Fruit fly (Drosophila melanogaster) whole organism, prepupa: Measurements from ENCODE around the gene CG17107.

ENCODE experiments used
- CG3032 ChIP-seq: fragments of 200-800 bp; optimal IDR thresholded peaks from 2 replicates; lab custom pipeline; 2019; ENCODE audit warnings: missing biosample characterization, mild to moderate bottlenecking, missing genetic modification characterization, moderate library complexity
- CG6792 ChIP-seq: fragments of 200-800 bp; sonication (Bioruptor generic); optimal IDR thresholded peaks from 3 replicates; lab custom pipeline; 2016; ENCODE audit warnings: missing biosample characterization, missing genetic modification characterization
- Eip93F ChIP-seq: fragments of 200-800 bp; sonication (Bioruptor generic); optimal IDR thresholded peaks from 2 replicates; lab custom pipeline; 2016; ENCODE audit warnings: missing biosample characterization, mild to moderate bottlenecking, missing genetic modification characterization
- Hr39 ChIP-seq: fragments of 200-800 bp; sonication (Bioruptor generic); optimal IDR thresholded peaks from 2 replicates; lab custom pipeline; 2016; ENCODE audit warnings: missing biosample characterization, missing genetic modification characterization
- Sox15 ChIP-seq: fragments of 200-800 bp; sonication (Bioruptor generic); optimal IDR thresholded peaks from 3 replicates; lab custom pipeline; 2016; ENCODE audit warnings: missing biosample characterization, missing genetic modification characterization
- cyc ChIP-seq: fragments of 200-800 bp; sonication (Bioruptor generic); optimal IDR thresholded peaks from 3 replicates; lab custom pipeline; 2016; ENCODE audit warnings: missing biosample characterization, missing genetic modification characterization
- fd59A ChIP-seq: fragments of 200-800 bp; sonication (Bioruptor generic); optimal IDR thresholded peaks from 2 replicates; lab custom pipeline; 2017; ENCODE audit warnings: missing biosample characterization, mild to moderate bottlenecking, missing genetic modification characterization, missing genetic modification reagents
- pdm3 ChIP-seq: fragments of 200-800 bp; sonication (Bioruptor generic); optimal IDR thresholded peaks from 3 replicates; lab custom pipeline; 2016; ENCODE audit warnings: missing biosample characterization, missing genetic modification characterization
- spab ChIP-seq: fragments of 200-800 bp; sonication (Bioruptor generic); optimal IDR thresholded peaks from 2 replicates; lab custom pipeline; 2017; ENCODE audit warnings: missing biosample characterization, mild to moderate bottlenecking, missing genetic modification characterization, missing genetic modification reagents

DNA sequence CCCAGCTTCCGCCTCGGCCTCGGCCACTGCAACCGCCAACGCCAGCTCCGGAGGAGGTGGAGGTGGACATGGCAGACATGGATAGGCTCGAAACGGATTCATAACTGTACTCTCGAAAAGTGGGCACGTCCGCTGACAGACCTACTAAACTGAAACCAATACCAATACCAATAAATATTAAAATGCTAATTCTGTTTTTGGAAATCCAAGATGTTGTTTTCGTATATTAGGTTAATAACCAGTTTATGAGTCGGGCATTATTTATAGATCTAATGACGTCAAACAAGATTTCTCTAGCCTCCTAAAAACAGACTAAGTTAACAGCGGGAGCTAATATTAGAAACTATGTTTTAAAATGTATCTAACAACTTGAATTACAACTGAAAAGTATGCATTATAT, 495 bp downstream of the CG17107 start:
- no peak for TF ChIP-seq CG6792 (GFP tag; lab: Kevin White, UChicago)
- TF ChIP-seq Eip93F (GFP tag; lab: Kevin White, UChicago), result no peak
- TF ChIP-seq Hr39 (GFP tag; lab: Kevin White, UChicago), result no peak
- TF ChIP-seq Sox15 (GFP tag; lab: Kevin White, UChicago), result no peak
- no peak for TF ChIP-seq fd59A
- no peak for TF ChIP-seq spab (GFP tag; lab: Kevin White, UChicago)
- TF ChIP-seq cyc (GFP tag; lab: Kevin White, UChicago), result no peak
- no peak for TF ChIP-seq CG3032 (tag; lab: Kevin White, UChicago)
- no peak for TF ChIP-seq pdm3 (GFP tag; lab: Kevin White, UChicago)
